Fruit fly (Drosophila melanogaster): ENCODE data around the gene brwl.

Gene brwl

DNA sequence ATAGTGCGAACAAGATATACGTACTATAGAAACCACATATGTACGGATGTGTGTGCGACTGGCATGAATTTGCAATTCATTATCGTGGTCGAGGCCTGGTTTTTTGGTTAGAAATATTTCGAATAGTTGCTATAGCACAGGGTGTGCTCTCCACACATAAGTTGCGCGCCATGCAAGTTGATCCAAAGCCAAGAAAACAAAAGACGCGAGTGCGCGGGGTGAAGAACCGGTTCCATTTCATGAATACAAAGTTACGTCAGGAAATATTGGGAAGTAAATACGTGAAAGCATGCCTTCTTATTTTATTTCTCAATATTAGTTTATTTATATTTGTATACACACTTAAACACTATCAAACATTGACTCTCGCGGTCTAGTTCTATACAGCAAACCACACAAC is 45.2 kb downstream of the brwl start (continued):
- TF ChIP-seq org-1 (GFP tag; optimal IDR thresholded peaks at IDR 0.05) (no peak), CG2202 (tag; optimal IDR thresholded peaks at IDR 0.05) (no peak), CG2120 (GFP tag; optimal IDR thresholded peaks at IDR 0.05) (peak; percentile 9), CG11695 (GFP tag; IDR thresholded peaks at IDR 0.05) (peak; percentile 98), CG18619 (GFP tag; optimal IDR thresholded peaks at IDR 0.05) (no peak), toy (GFP tag; IDR thresholded peaks at IDR 0.05) (no peak), CG7372 (GFP tag; IDR thresholded peaks at IDR 0.05) (no peak), repo (GFP tag; optimal IDR thresholded peaks at IDR 0.05) (no peak), Oaz (GFP tag; IDR thresholded peaks at IDR 0.05) (no peak), bab2 (GFP tag; optimal IDR thresholded peaks at IDR 0.05) (peak; percentile 18), mam (GFP tag; optimal IDR thresholded peaks at IDR 0.05) (peak; percentile 22), br (optimal IDR thresholded peaks at IDR 0.05) (no peak), cas (GFP tag; IDR thresholded peaks at IDR 0.05) (no peak), knrl (GFP tag; IDR thresholded peaks at IDR 0.05; ENCODE audit: partially characterized antibody) (no peak), pzg (GFP tag; optimal IDR thresholded peaks at IDR 0.05) (no peak), CG9727 (GFP tag; optimal IDR thresholded peaks at IDR 0.05) (peak; percentile 15), dysf (GFP tag; IDR thresholded peaks at IDR 0.05) (peak; percentile 38; the same call in 1 of the 3 replicates), chm (GFP tag; IDR thresholded peaks at IDR 0.05) (no peak), HLH3B (GFP tag; IDR thresholded peaks at IDR 0.05) (peak; percentile 17; the same call in 1 of the 2 replicates), CG4360 (GFP tag; IDR thresholded peaks at IDR 0.05) (no peak), Antp (GFP tag; optimal IDR thresholded peaks at IDR 0.05) (no peak), CG2678 (tag; optimal IDR thresholded peaks at IDR 0.05) (peak; percentile 47), vvl (GFP tag; IDR thresholded peaks at IDR 0.05) (peak; percentile 43), Sin3A (optimal IDR thresholded peaks at IDR 0.05) (no peak), CG4282 (GFP tag; optimal IDR thresholded peaks at IDR 0.05) (no peak), CG14050 (GFP tag; IDR thresholded peaks at IDR 0.05) (no peak), CG9797 (GFP tag; optimal IDR thresholded peaks at IDR 0.05) (no peak), Mes4 (GFP tag; optimal IDR thresholded peaks at IDR 0.05) (no peak), CG30020 (tag; optimal IDR thresholded peaks at IDR 0.05) (no peak), CG4328 (GFP tag; optimal IDR thresholded peaks at IDR 0.05) (no peak), bowl (GFP tag; IDR thresholded peaks at IDR 0.05) (no peak), h (optimal IDR thresholded peaks at IDR 0.05) (no peak), HmgD (GFP tag; optimal IDR thresholded peaks at IDR 0.05) (no peak), CG15514 (GFP tag; optimal IDR thresholded peaks at IDR 0.05) (peak; percentile 95), CoRest (tag; optimal IDR thresholded peaks at IDR 0.05) (peak; percentile 30), ftz-f1 (GFP tag; optimal IDR thresholded peaks at IDR 0.05) (no peak), phol (tag; optimal IDR thresholded peaks at IDR 0.05) (peak; percentile 23), salm (tag; optimal IDR thresholded peaks at IDR 0.05) (peak; percentile 3), CG32772 (GFP tag; IDR thresholded peaks at IDR 0.05) (no peak), CG2116 (GFP tag; optimal IDR thresholded peaks at IDR 0.05) (no peak), sima (GFP tag; optimal IDR thresholded peaks at IDR 0.05) (no peak), sug (tag; optimal IDR thresholded peaks at IDR 0.05) (peak; percentile 14), jigr1 (GFP tag; IDR thresholded peaks at IDR 0.05) (no peak), ken (GFP tag; IDR thresholded peaks at IDR 0.05) (no peak), CG7987 (GFP tag; optimal IDR thresholded peaks at IDR 0.05) (no peak), CG17186 (GFP tag; optimal IDR thresholded peaks at IDR 0.05) (no peak), Atf-2 (GFP tag; optimal IDR thresholded peaks at IDR 0.05) (no peak), Gug (GFP tag; IDR thresholded peaks at IDR 0.05) (peak; percentile 18; the same call in 1 of the 4 replicates), otp (GFP tag; IDR thresholded peaks at IDR 0.05) (no peak), CG12155 (GFP tag; optimal IDR thresholded peaks at IDR 0.05) (no peak), Abd-B (GFP tag; optimal IDR thresholded peaks at IDR 0.05) (no peak), fd64A (GFP tag; optimal IDR thresholded peaks at IDR 0.05) (peak; percentile 9)
